Worm (Caenorhabditis elegans): ENCODE measurements around the gene slcf-1.
A peak's percentile ranks its signal among the peaks of the same experiment; 100 is the strongest.

Gene slcf-1

DNA sequence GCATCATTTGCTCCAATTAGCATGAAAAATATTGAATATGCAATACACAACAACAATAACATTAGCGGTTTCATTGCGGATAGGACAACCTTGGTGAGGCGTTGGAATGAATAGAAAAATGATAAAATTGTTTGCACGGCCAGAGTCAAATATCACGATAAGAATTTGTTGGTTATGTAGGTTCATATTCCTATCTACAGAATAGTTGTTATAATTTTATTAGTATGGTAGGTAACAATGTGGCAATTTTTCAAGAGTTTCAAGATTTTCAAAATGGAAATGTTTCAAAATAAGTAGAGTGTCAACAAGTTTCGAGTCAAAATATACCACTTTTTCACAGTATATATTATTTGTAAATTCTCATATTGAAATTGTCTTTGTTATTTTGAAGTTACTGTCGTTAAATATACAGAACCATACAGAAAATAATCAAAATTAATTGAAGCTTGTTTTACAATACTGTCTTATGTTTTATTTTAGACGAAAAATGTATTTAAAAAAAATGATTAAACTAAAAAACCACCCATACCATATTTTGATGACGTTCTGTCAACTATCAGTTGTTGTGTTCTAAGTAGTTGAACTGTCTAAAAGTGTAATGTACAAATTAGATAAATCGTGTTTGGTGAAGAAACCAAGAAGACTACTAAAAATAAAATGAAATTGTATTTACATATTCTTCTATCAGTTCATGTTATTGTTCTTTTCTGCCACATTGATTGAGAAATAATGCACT, 13.4 kb downstream of the slcf-1 start, which contains the start of the genes F59F5.3 and F59F5.4:
Gene F59F5.3 (minus strand): TSS at position 101 of the 736 bp plus-strand sequence.
Gene F59F5.4 (plus strand): TSS at position 686 of the 736 bp plus-strand sequence.
- no peak for TF ChIP-seq F13C5.2 (tag; optimal IDR thresholded peaks at IDR 0.05)
- no peak for TF ChIP-seq ama-1 (optimal IDR thresholded peaks at IDR 0.05)

DNA sequence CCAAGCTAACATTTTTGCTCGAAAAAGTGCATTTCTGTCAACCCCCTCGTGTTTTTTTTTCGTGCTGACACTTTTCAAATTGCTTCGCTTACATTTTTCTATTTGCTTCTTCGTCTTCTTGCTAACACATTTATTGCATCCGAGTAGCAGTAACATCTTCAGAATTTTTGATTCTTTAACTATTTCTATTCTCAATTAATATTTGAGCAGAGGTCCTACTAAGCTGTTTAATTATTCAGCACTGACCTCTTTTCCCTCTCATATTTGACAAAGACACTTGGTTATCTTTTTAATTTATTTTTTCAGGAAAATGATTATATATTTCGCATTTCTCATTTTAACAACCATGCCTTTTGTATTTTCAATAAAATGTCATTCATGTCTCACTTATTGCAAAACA, 16.6 kb downstream of the slcf-1 start, which contains the start of gene F59F5.5:
Gene F59F5.5 (plus strand): TSS at position 301 of the 400 bp plus-strand sequence.
- no peak for TF ChIP-seq ama-1 (optimal IDR thresholded peaks at IDR 0.05)
- no peak for TF ChIP-seq ceh-13 (GFP tag; optimal IDR thresholded peaks at IDR 0.05)
- TF ChIP-seq tra-4 (tag; optimal IDR thresholded peaks at IDR 0.05), result no peak
- TF ChIP-seq B0310.2 (tag; optimal IDR thresholded peaks at IDR 0.05), result no peak
- no peak for TF ChIP-seq tbx-37 (GFP tag; conservative IDR thresholded peaks at IDR 0.05)
- TF ChIP-seq sea-1 (GFP tag; conservative IDR thresholded peaks at IDR 0.05), result no peak
- TF ChIP-seq ets-7 (tag; optimal IDR thresholded peaks at IDR 0.05), result no peak
- no peak for TF ChIP-seq F13C5.2 (tag; optimal IDR thresholded peaks at IDR 0.05)
- TF ChIP-seq ceh-36 (tag; optimal IDR thresholded peaks at IDR 0.05), result no peak
- no peak for TF ChIP-seq hmg-4 (GFP tag; optimal IDR thresholded peaks at IDR 0.05)
- TF ChIP-seq hmbx-1 (tag; optimal IDR thresholded peaks at IDR 0.05), result no peak
- no peak for TF ChIP-seq scrt-1 (GFP tag; IDR thresholded peaks at IDR 0.05)
- TF ChIP-seq hnd-1 (tag; optimal IDR thresholded peaks at IDR 0.05), result no peak
- no peak for TF ChIP-seq tbx-11 (GFP tag; IDR thresholded peaks at IDR 0.05)

DNA sequence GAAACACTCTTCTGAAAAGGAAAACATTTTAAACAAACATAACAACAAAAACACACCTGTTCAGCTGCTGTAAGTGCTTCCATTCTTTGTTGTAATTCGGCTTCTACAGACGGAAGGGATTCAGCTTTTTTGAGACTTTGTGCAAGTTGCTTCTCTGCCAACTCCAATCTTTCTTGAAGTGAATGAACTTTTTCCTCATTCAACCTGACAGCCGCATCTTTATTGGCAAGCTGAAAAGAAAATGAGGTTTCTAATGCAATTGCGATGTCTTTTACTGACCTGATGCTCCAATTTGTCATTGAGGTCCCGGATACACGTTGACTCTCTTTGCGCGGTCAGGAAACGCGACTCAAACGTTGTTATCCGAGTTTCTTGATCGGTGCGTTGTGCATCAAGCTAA, 24.0 kb downstream of the slcf-1 start:
- TF ChIP-seq sea-1 (GFP tag; conservative IDR thresholded peaks at IDR 0.05) (no peak), ets-7 (tag; optimal IDR thresholded peaks at IDR 0.05) (no peak), pes-1 (GFP tag; IDR thresholded peaks at IDR 0.05) (no peak)

DNA sequence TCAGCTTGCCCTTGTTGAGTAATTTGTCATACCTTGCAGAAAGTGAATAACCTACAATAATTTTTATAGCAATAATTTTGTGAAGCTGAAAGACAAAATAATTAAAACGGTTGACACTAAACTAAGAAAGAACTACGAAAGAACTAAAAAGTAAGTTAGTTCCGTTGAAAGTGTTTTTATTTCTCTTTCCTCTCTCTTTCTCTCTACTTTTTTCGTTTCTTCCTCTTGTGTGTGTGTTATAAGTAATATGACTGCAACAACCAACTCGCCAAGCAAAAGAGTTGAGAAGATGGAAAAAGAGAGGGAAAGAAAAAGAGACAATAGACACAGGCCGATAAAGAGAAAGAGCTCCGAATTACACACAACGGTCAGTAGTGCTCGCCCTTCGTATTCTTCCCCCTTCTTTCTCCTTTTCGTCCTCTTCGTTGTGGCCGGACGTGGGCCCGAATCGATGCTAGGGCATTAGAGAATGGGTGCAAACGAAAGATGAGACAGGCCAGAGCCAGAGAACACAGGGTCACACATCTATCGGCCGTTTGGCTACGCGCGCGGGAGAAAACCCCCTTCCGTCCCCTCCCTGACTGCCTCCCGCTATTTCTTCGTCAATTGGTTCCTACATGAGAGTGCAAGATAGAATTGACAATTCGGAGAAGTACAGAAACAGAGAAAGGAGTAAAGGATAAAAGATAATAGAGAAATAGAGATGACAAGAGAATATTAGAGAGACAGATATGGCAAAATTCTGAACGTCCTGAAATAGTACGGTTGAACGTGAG, 26.3 kb downstream of the slcf-1 start, which contains the start of gene syd-2:
Gene syd-2 (minus strand): TSS at position 51 of the 776 bp plus-strand sequence.
- TF ChIP-seq tbx-11 (GFP tag; IDR thresholded peaks at IDR 0.05) (no peak), aly-1 (tag; optimal IDR thresholded peaks at IDR 0.05) (peak; percentile 64), F13C5.2 (tag; optimal IDR thresholded peaks at IDR 0.05) (peak; percentile 74), tra-4 (tag; optimal IDR thresholded peaks at IDR 0.05) (no peak), hnd-1 (tag; optimal IDR thresholded peaks at IDR 0.05) (peak; percentile 14), sea-1 (GFP tag; conservative IDR thresholded peaks at IDR 0.05) (peak; percentile 80), ets-7 (tag; optimal IDR thresholded peaks at IDR 0.05) (peak; percentile 40), hmg-4 (GFP tag; optimal IDR thresholded peaks at IDR 0.05) (peak; percentile 96)

DNA sequence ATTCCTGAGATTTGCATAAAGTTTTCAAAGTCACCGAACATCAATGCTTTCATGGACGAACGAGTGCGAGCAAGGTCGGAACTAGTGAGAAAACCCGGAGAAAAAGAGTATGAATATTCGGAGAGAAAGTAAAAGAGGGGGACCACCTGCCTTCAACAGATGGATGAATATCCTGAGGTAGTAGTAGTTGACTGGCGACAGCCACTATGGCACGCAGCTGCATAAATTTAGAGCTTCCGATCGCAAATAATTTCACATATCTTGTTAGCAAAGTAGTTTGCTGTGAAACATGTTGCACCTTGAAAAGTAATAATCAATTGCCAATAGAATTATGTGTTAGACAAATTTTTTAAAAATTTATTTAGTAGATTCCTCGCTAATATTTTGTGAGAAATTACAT, 27.7 kb downstream of the slcf-1 start:
- TF ChIP-seq ceh-36 (tag; optimal IDR thresholded peaks at IDR 0.05) (no peak), tra-4 (tag; optimal IDR thresholded peaks at IDR 0.05) (no peak), hmg-4 (GFP tag; optimal IDR thresholded peaks at IDR 0.05) (no peak), ceh-13 (GFP tag; optimal IDR thresholded peaks at IDR 0.05) (no peak), pes-1 (GFP tag; IDR thresholded peaks at IDR 0.05) (no peak), ets-7 (tag; optimal IDR thresholded peaks at IDR 0.05) (no peak), sea-1 (GFP tag; conservative IDR thresholded peaks at IDR 0.05) (no peak), hnd-1 (tag; optimal IDR thresholded peaks at IDR 0.05) (no peak), F13C5.2 (tag; optimal IDR thresholded peaks at IDR 0.05) (no peak), aly-1 (tag; optimal IDR thresholded peaks at IDR 0.05) (no peak), hmbx-1 (tag; optimal IDR thresholded peaks at IDR 0.05) (no peak), tbx-11 (GFP tag; IDR thresholded peaks at IDR 0.05) (no peak), B0310.2 (tag; optimal IDR thresholded peaks at IDR 0.05) (no peak), flt-1 (GFP tag; IDR thresholded peaks at IDR 0.05) (no peak), scrt-1 (GFP tag; IDR thresholded peaks at IDR 0.05) (no peak), tbx-37 (GFP tag; conservative IDR thresholded peaks at IDR 0.05) (no peak)

DNA sequence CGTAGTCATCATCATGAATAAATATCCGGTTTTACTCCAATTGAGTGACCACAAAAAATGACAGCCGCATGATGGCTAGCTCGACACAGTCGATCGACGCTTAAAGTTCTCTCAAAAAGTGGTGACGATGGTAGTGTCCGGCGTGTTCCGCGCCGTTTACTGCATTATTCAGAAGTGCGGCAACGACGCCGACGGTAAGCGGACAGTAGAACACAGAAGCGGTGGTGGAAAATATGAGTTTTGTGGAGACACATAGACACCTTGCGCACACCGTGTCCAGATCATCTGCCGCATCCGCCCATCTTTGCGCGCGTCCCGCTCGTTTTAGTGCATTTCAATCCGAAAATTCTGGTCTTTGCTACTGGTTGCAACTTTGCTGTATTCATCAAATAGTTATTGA, 30.1 kb downstream of the slcf-1 start, which contains the start of gene F59F5.7:
Gene F59F5.7 (plus strand): TSS at position 301 of the 400 bp plus-strand sequence.
- TF ChIP-seq pes-1 (GFP tag; IDR thresholded peaks at IDR 0.05) (no peak), scrt-1 (GFP tag; IDR thresholded peaks at IDR 0.05) (no peak), tbx-11 (GFP tag; IDR thresholded peaks at IDR 0.05) (no peak), hmbx-1 (tag; optimal IDR thresholded peaks at IDR 0.05) (no peak), B0310.2 (tag; optimal IDR thresholded peaks at IDR 0.05) (no peak), sea-1 (GFP tag; conservative IDR thresholded peaks at IDR 0.05) (no peak), hnd-1 (tag; optimal IDR thresholded peaks at IDR 0.05) (no peak), aly-1 (tag; optimal IDR thresholded peaks at IDR 0.05) (no peak), ceh-36 (tag; optimal IDR thresholded peaks at IDR 0.05) (no peak), hmg-4 (GFP tag; optimal IDR thresholded peaks at IDR 0.05) (no peak), F13C5.2 (tag; optimal IDR thresholded peaks at IDR 0.05) (no peak), ceh-13 (GFP tag; optimal IDR thresholded peaks at IDR 0.05) (no peak), tra-4 (tag; optimal IDR thresholded peaks at IDR 0.05) (no peak), tbx-37 (GFP tag; conservative IDR thresholded peaks at IDR 0.05) (no peak)

DNA sequence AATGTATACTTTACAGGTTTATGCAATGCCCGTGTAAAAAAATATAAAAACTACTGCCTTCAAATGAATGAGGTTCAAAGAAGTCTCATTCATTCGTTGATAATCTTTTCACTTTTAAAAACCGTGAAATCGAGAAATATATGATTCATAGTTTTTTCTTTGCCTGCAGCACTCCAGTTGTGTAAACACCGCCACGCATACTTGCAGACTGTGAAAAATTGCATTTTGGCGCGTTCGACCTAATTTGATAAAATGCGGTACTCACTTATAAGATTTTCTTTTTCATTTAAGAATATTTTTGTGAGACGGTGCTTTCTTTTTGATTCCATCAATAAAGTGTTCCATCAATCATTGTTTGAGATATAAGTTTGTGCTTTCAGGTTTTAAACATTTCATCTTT, 37.7 kb downstream of the slcf-1 start:
- TF ChIP-seq pes-1 (GFP tag; IDR thresholded peaks at IDR 0.05), result no peak
- TF ChIP-seq hmbx-1 (tag; optimal IDR thresholded peaks at IDR 0.05), result no peak
- no peak for TF ChIP-seq scrt-1 (GFP tag; IDR thresholded peaks at IDR 0.05)
- TF ChIP-seq ceh-13 (GFP tag; optimal IDR thresholded peaks at IDR 0.05), result no peak
- no peak for TF ChIP-seq F13C5.2 (tag; optimal IDR thresholded peaks at IDR 0.05)
- no peak for TF ChIP-seq hmg-4 (GFP tag; optimal IDR thresholded peaks at IDR 0.05)
- TF ChIP-seq tra-4 (tag; optimal IDR thresholded peaks at IDR 0.05), result no peak
- no peak for TF ChIP-seq tbx-37 (GFP tag; conservative IDR thresholded peaks at IDR 0.05)
- no peak for TF ChIP-seq ceh-36 (tag; optimal IDR thresholded peaks at IDR 0.05)
- no peak for TF ChIP-seq hnd-1 (tag; optimal IDR thresholded peaks at IDR 0.05)
- TF ChIP-seq sea-1 (GFP tag; conservative IDR thresholded peaks at IDR 0.05), result no peak
- TF ChIP-seq ama-1 (optimal IDR thresholded peaks at IDR 0.05), result no peak
- TF ChIP-seq B0310.2 (tag; optimal IDR thresholded peaks at IDR 0.05), result no peak
- TF ChIP-seq aly-1 (tag; optimal IDR thresholded peaks at IDR 0.05), result no peak
- no peak for TF ChIP-seq ets-7 (tag; optimal IDR thresholded peaks at IDR 0.05)
- TF ChIP-seq flt-1 (GFP tag; IDR thresholded peaks at IDR 0.05), result no peak
